Worm (Caenorhabditis elegans): Measurements from ENCODE around the gene Y46E12BL.2.

Gene Y46E12BL.2

ce11 chrII:15204069-15204850, 28.5 kb upstream of the Y46E12BL.2 start:
- TF ChIP-seq nhr-28 (tag; optimal IDR thresholded peaks at IDR 0.05) (no peak), sea-2 (GFP tag; optimal IDR thresholded peaks at IDR 0.05) (no peak), lsy-12 (tag; optimal IDR thresholded peaks at IDR 0.05) (no peak), elt-1 (tag; optimal IDR thresholded peaks at IDR 0.05) (no peak), nhr-77 (tag; optimal IDR thresholded peaks at IDR 0.05) (no peak), mdl-1 (tag; optimal IDR thresholded peaks at IDR 0.05) (no peak), pha-4 (tag; optimal IDR thresholded peaks at IDR 0.05) (no peak), nhr-23 (tag; optimal IDR thresholded peaks at IDR 0.05) (no peak), nhr-43 (tag; optimal IDR thresholded peaks at IDR 0.05; ENCODE audit: poor library complexity, severe bottlenecking) (no peak), ceh-16 (tag; optimal IDR thresholded peaks at IDR 0.05) (no peak), fos-1 (tag; optimal IDR thresholded peaks at IDR 0.05) (no peak), aly-2 (tag; optimal IDR thresholded peaks at IDR 0.05) (no peak), skn-1 (tag; optimal IDR thresholded peaks at IDR 0.05) (no peak), eor-1 (tag; optimal IDR thresholded peaks at IDR 0.05) (no peak)

- TF ChIP-seq mml-1 (tag; optimal IDR thresholded peaks at IDR 0.05) (peak; percentile 8), sea-2 (GFP tag; optimal IDR thresholded peaks at IDR 0.05) (no peak), tbx-2 (tag; optimal IDR thresholded peaks at IDR 0.05) (no peak), unc-62 (GFP tag; optimal IDR thresholded peaks at IDR 0.05) (no peak), nhr-28 (tag; optimal IDR thresholded peaks at IDR 0.05) (no peak), lin-39 (tag; optimal IDR thresholded peaks at IDR 0.05) (peak; percentile 15), nhr-237 (tag; optimal IDR thresholded peaks at IDR 0.05) (no peak), snpc-4 (tag; optimal IDR thresholded peaks at IDR 0.05) (no peak), nhr-11 (tag; optimal IDR thresholded peaks at IDR 0.05) (no peak), nhr-76 (tag; optimal IDR thresholded peaks at IDR 0.05) (no peak), mdl-1 (tag; optimal IDR thresholded peaks at IDR 0.05) (peak; percentile 27), jun-1 (tag; optimal IDR thresholded peaks at IDR 0.05) (peak; percentile 18), pha-4 (tag; optimal IDR thresholded peaks at IDR 0.05) (peak; percentile 12), nhr-12 (tag; optimal IDR thresholded peaks at IDR 0.05) (no peak), nhr-23 (tag; optimal IDR thresholded peaks at IDR 0.05) (peak; percentile 65), fos-1 (tag; optimal IDR thresholded peaks at IDR 0.05) (no peak), ztf-4 (tag; optimal IDR thresholded peaks at IDR 0.05) (peak; percentile 42), unc-39 (tag; optimal IDR thresholded peaks at IDR 0.05) (no peak), daf-12 (tag; optimal IDR thresholded peaks at IDR 0.05) (no peak), hmg-11 (tag; optimal IDR thresholded peaks at IDR 0.05) (no peak), nfya-1 (tag; optimal IDR thresholded peaks at IDR 0.05; ENCODE audit: insufficient read depth) (peak; percentile 30), nhr-43 (tag; optimal IDR thresholded peaks at IDR 0.05; ENCODE audit: poor library complexity, severe bottlenecking) (peak; percentile 38), egl-27 (tag; optimal IDR thresholded peaks at IDR 0.05) (peak; percentile 25), lsy-12 (tag; optimal IDR thresholded peaks at IDR 0.05) (no peak), eor-1 (tag; optimal IDR thresholded peaks at IDR 0.05) (no peak), aly-2 (tag; optimal IDR thresholded peaks at IDR 0.05) (no peak), ZK546.5 (tag; optimal IDR thresholded peaks at IDR 0.05) (no peak), nhr-77 (tag; optimal IDR thresholded peaks at IDR 0.05) (no peak), nhr-25 (tag; optimal IDR thresholded peaks at IDR 0.05) (peak; percentile 77)
Measured at ce11 chrII:15205346-15205745, 27.4 kb upstream of the Y46E12BL.2 start.

- no peak for TF ChIP-seq mml-1 (tag; optimal IDR thresholded peaks at IDR 0.05)
- TF ChIP-seq unc-62 (GFP tag; optimal IDR thresholded peaks at IDR 0.05): no peak
- TF ChIP-seq ceh-28 (tag; optimal IDR thresholded peaks at IDR 0.05): no peak
- no peak for TF ChIP-seq lsy-12 (tag; optimal IDR thresholded peaks at IDR 0.05)
- TF ChIP-seq jun-1 (tag; optimal IDR thresholded peaks at IDR 0.05): no peak
- no peak for TF ChIP-seq nhr-77 (tag; optimal IDR thresholded peaks at IDR 0.05)
- TF ChIP-seq pha-4 (tag; optimal IDR thresholded peaks at IDR 0.05): peak; percentile 69
- TF ChIP-seq sea-2 (GFP tag; optimal IDR thresholded peaks at IDR 0.05): no peak
Measured at ce11 chrII:15206234-15206633, 26.5 kb upstream of the Y46E12BL.2 start.

ce11 chrII:15207562-15207961, 25.2 kb upstream of the Y46E12BL.2 start:
- TF ChIP-seq elt-2 (tag; optimal IDR thresholded peaks at IDR 0.05) (peak; percentile 67), ama-1 (optimal IDR thresholded peaks at IDR 0.05) (peak; percentile 42), pha-4 (tag; optimal IDR thresholded peaks at IDR 0.05) (peak; percentile 40), ZK546.5 (tag; optimal IDR thresholded peaks at IDR 0.05) (no peak)

Data from whole organism, L3 larva.